Worm (Caenorhabditis elegans): ENCODE measurements around the gene T22E5.1.

ce11 chrX:6369717-6370116 lies 43.0 kb upstream of the T22E5.1 start, which contains the start of gene C03B1.2:
- TF ChIP-seq lin-39 (tag; optimal IDR thresholded peaks at IDR 0.05) (no peak), blmp-1 (tag; optimal IDR thresholded peaks at IDR 0.05) (no peak), fkh-10 (GFP tag; optimal IDR thresholded peaks at IDR 0.05) (no peak), dpl-1 (GFP tag; optimal IDR thresholded peaks at IDR 0.05) (no peak), skn-1 (tag; optimal IDR thresholded peaks at IDR 0.05) (no peak), rnt-1 (tag; optimal IDR thresholded peaks at IDR 0.05) (no peak), elt-2 (tag; optimal IDR thresholded peaks at IDR 0.05) (no peak), snpc-4 (tag; optimal IDR thresholded peaks at IDR 0.05) (no peak)
